Worm (Caenorhabditis elegans): Measurements from ENCODE around the gene cpg-20.

DNA sequence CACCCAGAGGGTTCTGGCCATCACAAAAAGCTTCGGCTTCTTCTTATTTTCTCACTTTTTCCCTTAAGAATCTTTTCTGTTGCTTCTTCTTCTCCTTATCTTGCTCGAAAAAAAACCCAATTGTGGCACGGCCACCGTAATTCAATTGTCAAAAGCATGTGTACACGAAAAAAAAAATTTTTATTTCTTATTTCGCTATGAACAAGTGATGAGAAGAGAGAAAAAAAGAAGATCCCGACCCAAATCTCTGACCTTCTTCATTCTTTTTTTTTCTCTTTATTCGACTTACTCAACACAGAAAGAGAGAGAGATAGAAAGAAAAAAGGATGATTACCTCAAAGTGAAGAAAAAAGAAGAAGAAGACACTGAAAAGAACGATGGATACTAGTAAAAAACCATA lies 15.1 kb downstream of the cpg-20 start:
- TF ChIP-seq aly-1 (tag; optimal IDR thresholded peaks at IDR 0.05) (no peak), F13C5.2 (tag; optimal IDR thresholded peaks at IDR 0.05) (no peak), ceh-36 (tag; optimal IDR thresholded peaks at IDR 0.05) (no peak), flt-1 (GFP tag; IDR thresholded peaks at IDR 0.05) (no peak), B0310.2 (tag; optimal IDR thresholded peaks at IDR 0.05) (no peak), hnd-1 (tag; optimal IDR thresholded peaks at IDR 0.05) (no peak), ama-1 (optimal IDR thresholded peaks at IDR 0.05) (no peak), hmg-4 (GFP tag; optimal IDR thresholded peaks at IDR 0.05) (no peak), tbx-11 (GFP tag; IDR thresholded peaks at IDR 0.05) (no peak), ets-7 (tag; optimal IDR thresholded peaks at IDR 0.05) (no peak), tbx-37 (GFP tag; conservative IDR thresholded peaks at IDR 0.05) (no peak), sea-1 (GFP tag; conservative IDR thresholded peaks at IDR 0.05) (no peak), hmbx-1 (tag; optimal IDR thresholded peaks at IDR 0.05) (no peak), pes-1 (GFP tag; IDR thresholded peaks at IDR 0.05) (no peak)
